Fruit fly (Drosophila melanogaster) whole organism, embryonic: ENCODE results near the gene CG15336.

Source experiments
- CG10147 ChIP-seq: fragments of 200-800 bp; sonication (Bioruptor generic); optimal IDR thresholded peaks from 2 replicates; lab custom pipeline; 2019; ENCODE audit warnings: missing biosample characterization, mild to moderate bottlenecking, missing genetic modification characterization, moderate library complexity
- CG10959 ChIP-seq: fragments of 200-800 bp; sonication (Bioruptor generic); IDR thresholded peaks from 2 replicates; pipeline ENCODE4 v1.3.6; 2022; ENCODE audit warnings: missing biosample characterization, missing genetic modification characterization
- CG11398 ChIP-seq: fragments of 200-800 bp; sonication (Bioruptor generic); optimal IDR thresholded peaks from 2 replicates; lab custom pipeline; 2016; ENCODE audit warnings: missing biosample characterization, missing genetic modification characterization
- CG11456 ChIP-seq: fragments of 200-800 bp; sonication (Bioruptor generic); IDR thresholded peaks from 3 replicates; pipeline ENCODE4 v1.3.6; 2022; ENCODE audit warnings: missing biosample characterization, missing genetic modification characterization
- CG12071 ChIP-seq: fragments of 200-800 bp; sonication (Bioruptor generic); optimal IDR thresholded peaks from 3 replicates; lab custom pipeline; 2018; ENCODE audit warnings: missing biosample characterization, mild to moderate bottlenecking, missing genetic modification characterization
- CG14050 ChIP-seq: fragments of 200-800 bp; sonication (Bioruptor generic); IDR thresholded peaks from 3 replicates; pipeline ENCODE4 v1.3.6; 2022; ENCODE audit warnings: missing biosample characterization, missing genetic modification characterization
- CG15011 ChIP-seq: fragments of 200-800 bp; sonication (Bioruptor generic); optimal IDR thresholded peaks from 3 replicates; lab custom pipeline; 2018; ENCODE audit warnings: missing biosample characterization, mild to moderate bottlenecking, missing genetic modification characterization
- CG16779 ChIP-seq: fragments of 200-800 bp; sonication (Bioruptor generic); IDR thresholded peaks from 2 replicates; pipeline ENCODE4 v1.3.6; 2022; ENCODE audit warnings: missing biosample characterization, missing genetic modification characterization
- CG17802 ChIP-seq: fragments of 200-800 bp; sonication (Bioruptor generic); optimal IDR thresholded peaks from 2 replicates; lab custom pipeline; 2018; ENCODE audit warnings: missing biosample characterization, mild to moderate bottlenecking, missing genetic modification characterization, moderate library complexity
- CG18619 ChIP-seq: fragments of 200-800 bp; sonication (Bioruptor generic); optimal IDR thresholded peaks from 3 replicates; lab custom pipeline; 2017; ENCODE audit warnings: missing biosample characterization, mild to moderate bottlenecking, missing genetic modification characterization
- CG2120 ChIP-seq: fragments of 200-800 bp; sonication (Bioruptor generic); optimal IDR thresholded peaks from 3 replicates; lab custom pipeline; 2016; ENCODE audit warnings: missing biosample characterization, missing genetic modification characterization
- CG3281 ChIP-seq: fragments of 200-800 bp; sonication (Bioruptor generic); optimal IDR thresholded peaks from 3 replicates; lab custom pipeline; 2017; ENCODE audit warnings: missing biosample characterization, mild to moderate bottlenecking, missing genetic modification characterization
- CG3726 ChIP-seq: fragments of 200-800 bp; sonication (Bioruptor generic); IDR thresholded peaks from 3 replicates; pipeline ENCODE4, ENCODE4 v1.3.6; 2022; ENCODE audit warnings: missing biosample characterization, missing genetic modification characterization
- CG4282 ChIP-seq: fragments of 200-800 bp; sonication (Bioruptor generic); optimal IDR thresholded peaks from 2 replicates; lab custom pipeline; 2016; ENCODE audit warnings: missing biosample characterization, missing genetic modification characterization
- CG7372 ChIP-seq: fragments of 200-800 bp; sonication (Bioruptor generic); IDR thresholded peaks from 2 replicates; pipeline ENCODE4 v1.3.6; 2022; ENCODE audit warnings: missing biosample characterization, missing genetic modification characterization
- CG7556 ChIP-seq: fragments of 200-800 bp; sonication (Bioruptor generic); optimal IDR thresholded peaks from 2 replicates; lab custom pipeline; 2017; ENCODE audit warnings: missing biosample characterization, mild to moderate bottlenecking, missing genetic modification characterization
- CG8089 ChIP-seq: fragments of 200-800 bp; sonication (Bioruptor generic); optimal IDR thresholded peaks from 3 replicates; lab custom pipeline; 2016; ENCODE audit warnings: missing biosample characterization, missing genetic modification characterization
- CG8290 ChIP-seq, 3 experiments: fragments of 200-800 bp; sonication (Bioruptor generic); optimal IDR thresholded peaks; 2 replicates each; lab custom pipeline; 2016 to 2019; ENCODE audit warnings: missing biosample characterization in 3 of 3, missing genetic modification characterization in 3 of 3, mild to moderate bottlenecking in 2 of 3, moderate library complexity in 1 of 3
- CG8478 ChIP-seq: fragments of >200 bp; optimal IDR thresholded peaks from 2 replicates; lab custom pipeline; 2018
- CG9876 ChIP-seq: fragments of 200-800 bp; sonication (Bioruptor generic); optimal IDR thresholded peaks from 2 replicates; lab custom pipeline; 2016; ENCODE audit warnings: missing biosample characterization, missing genetic modification characterization
- CkIIα-i1 ChIP-seq: fragments of 200-800 bp; sonication (Bioruptor generic); IDR thresholded peaks from 2 replicates; pipeline ENCODE4 v1.3.6; 2022; ENCODE audit warnings: missing biosample characterization, missing genetic modification characterization
- Dfd ChIP-seq, 2 experiments: fragments of >200 bp; optimal IDR thresholded peaks; 2 replicates each; lab custom pipeline; 2017; ENCODE audit warnings: missing biosample characterization in 2 of 2, missing genetic modification characterization in 2 of 2
- ERR ChIP-seq: fragments of 200-800 bp; sonication (Bioruptor generic); optimal IDR thresholded peaks from 2 replicates; lab custom pipeline; 2016; ENCODE audit warnings: missing biosample characterization, missing genetic modification characterization
- Eip74EF ChIP-seq, 2 experiments: fragments of 200-800 bp in 1 of 2; fragments of >200 bp in 1 of 2; sonication (Bioruptor generic) in 1 of 2; optimal IDR thresholded peaks; 2 replicates each; lab custom pipeline; 2017 to 2019; ENCODE audit warnings: missing biosample characterization in 2 of 2, missing genetic modification characterization in 2 of 2, mild to moderate bottlenecking in 1 of 2, moderate library complexity in 1 of 2
- Gug ChIP-seq: fragments of 200-800 bp; sonication (Bioruptor generic); IDR thresholded peaks from 4 replicates; pipeline ENCODE4 v1.3.6; 2022; ENCODE audit warnings: missing biosample characterization, missing genetic modification characterization
- HLH54F ChIP-seq: fragments of 200-800 bp; sonication (Bioruptor generic); optimal IDR thresholded peaks from 3 replicates; lab custom pipeline; 2016; ENCODE audit warnings: missing biosample characterization, missing genetic modification characterization
- Med ChIP-seq: fragments of 200-800 bp; sonication (Bioruptor generic); peaks from one replicate; lab custom pipeline; 2016; ENCODE audit warnings: missing biosample characterization, missing genetic modification characterization, mild to moderate bottlenecking, inconsistent platforms, moderate library complexity
- Mes4 ChIP-seq: fragments of 200-800 bp; sonication (Bioruptor generic); optimal IDR thresholded peaks from 2 replicates; lab custom pipeline; 2016; ENCODE audit warnings: missing biosample characterization, missing genetic modification characterization
- Neu2 ChIP-seq: fragments of 200-800 bp; sonication (Bioruptor generic); optimal IDR thresholded peaks from 3 replicates; lab custom pipeline; 2016; ENCODE audit warnings: missing biosample characterization, missing genetic modification characterization, borderline replicate concordance
- Sry-δ ChIP-seq: fragments of 200-800 bp; sonication (Bioruptor generic); optimal IDR thresholded peaks from 2 replicates; lab custom pipeline; 2016; ENCODE audit warnings: missing biosample characterization, missing genetic modification characterization
- Tbp ChIP-seq: fragments of >200 bp; optimal IDR thresholded peaks from 2 replicates; lab custom pipeline; 2018; ENCODE audit warnings: missing biosample characterization, missing genetic modification characterization
- Trl ChIP-seq, 3 experiments: fragments of >200 bp in 2 of 3; fragments of 200-800 bp in 1 of 3; sonication (Bioruptor generic) in 1 of 3; optimal IDR thresholded peaks; 2 replicates in 1 of 3; 3 replicates in 2 of 3; lab custom pipeline; 2016 to 2017; ENCODE audit warnings: missing biosample characterization in 1 of 3, missing genetic modification characterization in 1 of 3
- ab ChIP-seq: fragments of 200-800 bp; sonication (Bioruptor generic); optimal IDR thresholded peaks from 2 replicates; lab custom pipeline; 2016; ENCODE audit warnings: missing biosample characterization, missing genetic modification characterization
- ac ChIP-seq: fragments of 200-800 bp; sonication (Bioruptor generic); optimal IDR thresholded peaks from 3 replicates; lab custom pipeline; 2017; ENCODE audit warnings: missing biosample characterization, mild to moderate bottlenecking, missing genetic modification characterization
- ase ChIP-seq: fragments of 200-800 bp; sonication (Bioruptor generic); IDR thresholded peaks from 3 replicates; pipeline ENCODE4 v1.3.6; 2022; ENCODE audit warnings: missing biosample characterization, missing genetic modification characterization
- bsh ChIP-seq, 2 experiments: fragments of 200-800 bp; sonication (Bioruptor generic); optimal IDR thresholded peaks; 2 replicates each; lab custom pipeline; 2017 to 2018; ENCODE audit warnings: mild to moderate bottlenecking in 2 of 2, missing biosample characterization in 2 of 2, missing genetic modification characterization in 2 of 2, moderate library complexity in 1 of 2
- caup ChIP-seq: fragments of 200-800 bp; sonication (Bioruptor generic); optimal IDR thresholded peaks from 3 replicates; lab custom pipeline; 2017; ENCODE audit warnings: missing biosample characterization, mild to moderate bottlenecking, missing genetic modification characterization, moderate library complexity; ENCODE audit not compliant: severe bottlenecking
- disco-r ChIP-seq: fragments of 200-800 bp; sonication (Bioruptor generic); optimal IDR thresholded peaks from 2 replicates; lab custom pipeline; 2016; ENCODE audit warnings: missing biosample characterization, missing genetic modification characterization
- h ChIP-seq: fragments of >200 bp; optimal IDR thresholded peaks from 2 replicates; lab custom pipeline; 2017
- hth ChIP-seq: fragments of >200 bp; optimal IDR thresholded peaks from 2 replicates; lab custom pipeline; 2017; ENCODE audit warnings: inconsistent platforms
- kah ChIP-seq: fragments of 200-800 bp; sonication (Bioruptor generic); optimal IDR thresholded peaks from 2 replicates; lab custom pipeline; 2018; ENCODE audit warnings: missing biosample characterization, mild to moderate bottlenecking, missing genetic modification characterization
- kay ChIP-seq: fragments of 200-800 bp; sonication (Bioruptor generic); optimal IDR thresholded peaks from 2 replicates; lab custom pipeline; 2016; ENCODE audit warnings: missing biosample characterization, missing genetic modification characterization
- pb ChIP-seq: fragments of 200-800 bp; sonication (Bioruptor generic); optimal IDR thresholded peaks from 3 replicates; lab custom pipeline; 2016; ENCODE audit warnings: missing biosample characterization, missing genetic modification characterization
- psq ChIP-seq: fragments of 200-800 bp; sonication (Bioruptor generic); optimal IDR thresholded peaks from 2 replicates; lab custom pipeline; 2017; ENCODE audit warnings: missing biosample characterization, missing genetic modification characterization
- slp2 ChIP-seq: fragments of 200-800 bp; sonication (Bioruptor generic); optimal IDR thresholded peaks from 2 replicates; lab custom pipeline; 2016; ENCODE audit warnings: missing biosample characterization, missing genetic modification characterization
- stwl ChIP-seq: fragments of 200-800 bp; sonication (Bioruptor generic); optimal IDR thresholded peaks from 3 replicates; lab custom pipeline; 2018; ENCODE audit warnings: missing biosample characterization, mild to moderate bottlenecking, missing genetic modification characterization, moderate library complexity
- sug ChIP-seq: fragments of 200-800 bp; optimal IDR thresholded peaks from 2 replicates; lab custom pipeline; 2019; ENCODE audit warnings: missing biosample characterization, mild to moderate bottlenecking, missing genetic modification characterization, moderate library complexity
- twi ChIP-seq: fragments of 200-800 bp; optimal IDR thresholded peaks from 2 replicates; lab custom pipeline; 2019; ENCODE audit warnings: missing biosample characterization, mild to moderate bottlenecking, missing genetic modification characterization, moderate library complexity
- vvl ChIP-seq: fragments of 200-800 bp; sonication (Bioruptor generic); IDR thresholded peaks from 2 replicates; pipeline ENCODE4 v1.3.6; 2022; ENCODE audit warnings: missing biosample characterization, missing genetic modification characterization
- wdn ChIP-seq: fragments of 200-800 bp; sonication (Bioruptor generic); IDR thresholded peaks from 2 replicates; pipeline ENCODE4 v1.3.6; 2022; ENCODE audit warnings: missing biosample characterization, missing genetic modification characterization
- yki ChIP-seq: fragments of >200 bp; optimal IDR thresholded peaks from 3 replicates; lab custom pipeline; 2018
- zfh2 ChIP-seq: fragments of 200-800 bp; sonication (Bioruptor generic); optimal IDR thresholded peaks from 2 replicates; lab custom pipeline; 2016; ENCODE audit warnings: missing biosample characterization, missing genetic modification characterization

CG15336 gene

dm6 chrX:8157294-8157693, 9.5 kb downstream of the CG15336 start, which contains the start of the genes Traf6 and GIIIspla2 (continued):
- TF ChIP-seq hth (lab: Kevin White, UChicago) (no peak), ERR (GFP tag; lab: Kevin White, UChicago) (no peak), Eip74EF (GFP tag; optimal IDR thresholded peaks at IDR 0.05; lab: Kevin White, UChicago) (no peak), CkIIα-i1 (no peak), Gug (GFP tag; lab: Robert Waterston, UW) (peak; percentile 65), ase (peak; percentile 55; the same call in 1 of the 3 replicates), CG8089 (GFP tag; lab: Kevin White, UChicago) (peak; percentile 53), CG11456 (peak; percentile 71; the same call in 2 of the 3 replicates), ac (GFP tag; lab: Kevin White, UChicago) (no peak), CG7556 (GFP tag; lab: Kevin White, UChicago) (peak; percentile 63), kay (peak; percentile 19), CG7372 (GFP tag; lab: Robert Waterston, UW) (peak; percentile 78), CG15011 (GFP tag; lab: Kevin White, UChicago) (no peak), Dfd (GFP tag; optimal IDR thresholded peaks at IDR 0.05; lab: Kevin White, UChicago) (no peak), CG3726 (peak; percentile 10; the same call in 1 of the 3 replicates), psq (GFP tag; lab: Kevin White, UChicago) (peak; percentile 39), zfh2 (peak; percentile 73), vvl (GFP tag; lab: Robert Waterston, UW) (peak; percentile 82), CG3281 (GFP tag; lab: Kevin White, UChicago) (peak; percentile 74), bsh (GFP tag; optimal IDR thresholded peaks at IDR 0.05; lab: Kevin White, UChicago) (peak in 1 of 2 experiments; percentile 75), CG17802 (tag; lab: Kevin White, UChicago) (peak; percentile 90), HLH54F (GFP tag; lab: Kevin White, UChicago) (peak; percentile 78), Neu2 (GFP tag; lab: Kevin White, UChicago) (no peak), Sry-δ (GFP tag; lab: Kevin White, UChicago) (peak; percentile 37), CG9876 (GFP tag; lab: Kevin White, UChicago) (peak; percentile 13), Mes4 (peak; percentile 31), kah (GFP tag; lab: Kevin White, UChicago) (no peak), pb (GFP tag; lab: Kevin White, UChicago) (peak; percentile 50), CG8290 (GFP tag; optimal IDR thresholded peaks at IDR 0.05; lab: Kevin White, UChicago) (peak; percentile 15), CG8290 (tag; optimal IDR thresholded peaks at IDR 0.05; lab: Kevin White, UChicago) (peak in 1 of 2 experiments; percentile 60), CG12071 (GFP tag; lab: Kevin White, UChicago) (peak; percentile 31), stwl (tag; lab: Kevin White, UChicago) (peak; percentile 94), slp2 (GFP tag; lab: Kevin White, UChicago) (peak; percentile 25), yki (lab: Kevin White, UChicago) (no peak), CG10959 (GFP tag; lab: Robert Waterston, UW) (peak; percentile 63), ab (GFP tag; lab: Kevin White, UChicago) (no peak), CG2120 (peak; percentile 87), CG16779 (peak; percentile 24; the same call in 1 of the 2 replicates), h (lab: Kevin White, UChicago) (no peak), CG8478 (no peak), Med (peak; percentile 96), wdn (GFP tag; lab: Robert Waterston, UW) (peak; percentile 59; the same call in 1 of the 2 replicates), CG11398 (GFP tag; lab: Kevin White, UChicago) (peak; percentile 47), caup (peak; percentile 81), twi (peak; percentile 63), Trl (optimal IDR thresholded peaks at IDR 0.05; lab: Kevin White, UChicago) (no peak), Trl (GFP tag; optimal IDR thresholded peaks at IDR 0.05; lab: Kevin White, UChicago) (peak; percentile 64), disco-r (GFP tag; lab: Kevin White, UChicago) (peak; percentile 31), CG14050 (GFP tag; lab: Robert Waterston, UW) (peak; percentile 72), CG10147 (GFP tag; lab: Kevin White, UChicago) (peak; percentile 66), CG18619 (GFP tag; lab: Kevin White, UChicago) (peak; percentile 71), sug (peak; percentile 84), Tbp (GFP tag; lab: Kevin White, UChicago) (no peak), CG4282 (GFP tag; lab: Kevin White, UChicago) (no peak)
